Worm (Caenorhabditis elegans) whole organism, mixed stage, embryonic: ENCODE results near the gene dhhc-1.

Experiments used
- elt-1 ChIP-seq: sonication (generic microtip); optimal IDR thresholded peaks from 2 replicates; lab custom pipeline; 2017; ENCODE audit warnings: missing genetic modification characterization, mild to moderate bottlenecking, missing compliant biosample characterization, antibody characterized with exemption, moderate library complexity, borderline replicate concordance; ENCODE audit not compliant: insufficient read depth
- lsy-2 ChIP-seq: fragments of 150-350 bp; optimal IDR thresholded peaks from 2 replicates; lab custom pipeline; 2014; ENCODE audit warnings: missing biosample characterization, missing genetic modification characterization
- ztf-11 ChIP-seq: fragments of 150-350 bp; optimal IDR thresholded peaks from 2 replicates; lab custom pipeline; 2014; ENCODE audit warnings: missing biosample characterization, missing genetic modification characterization

DNA sequence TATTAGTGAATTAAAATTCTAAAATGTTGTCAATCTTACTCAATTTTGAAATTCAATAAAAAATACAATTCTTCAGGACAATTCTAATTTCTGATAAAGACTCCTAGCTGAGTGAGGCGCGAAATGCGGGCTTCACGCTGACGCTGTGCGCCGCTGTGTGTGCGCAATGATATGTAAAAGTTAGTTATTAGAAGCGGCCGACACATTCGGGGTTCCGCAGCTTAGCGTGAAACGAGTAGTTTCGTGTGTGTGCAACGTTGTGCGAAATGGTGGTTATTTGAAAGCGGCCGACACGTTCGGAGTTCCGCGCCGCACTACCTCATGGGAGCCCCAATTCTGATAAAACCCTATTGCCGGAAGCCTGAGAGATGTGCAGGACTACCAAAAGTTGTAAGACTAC is 25.0 kb downstream of the dhhc-1 start:
- TF ChIP-seq ztf-11 (no peak), elt-1 (tag; lab: Kevin White, UChicago) (no peak), lsy-2 (no peak)
